Worm (Caenorhabditis elegans): ENCODE results near the gene pkc-2.

DNA sequence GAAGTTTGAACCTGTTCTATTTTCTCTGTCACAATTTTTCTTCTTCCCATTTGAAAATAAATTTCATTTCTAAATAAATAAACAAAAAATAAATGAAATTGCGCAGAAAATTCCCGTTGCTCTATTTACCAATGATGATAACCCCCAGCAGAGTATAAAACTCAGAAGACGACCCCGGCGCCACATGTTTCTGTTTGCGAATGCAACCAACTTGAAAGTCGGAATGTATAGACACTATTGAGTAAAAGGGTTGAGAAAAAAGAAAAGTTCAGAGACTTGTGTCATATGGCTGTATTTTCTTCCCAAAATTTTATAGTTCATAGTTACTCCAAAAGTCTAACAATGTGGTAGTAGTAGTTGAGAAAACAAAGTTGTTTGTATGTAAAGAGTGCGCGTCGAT is 47.1 kb downstream of the pkc-2 start:
- TF ChIP-seq flt-1 (GFP tag; IDR thresholded peaks at IDR 0.05) (no peak), ztf-23 (GFP tag; IDR thresholded peaks at IDR 0.05) (no peak), tab-1 (GFP tag; IDR thresholded peaks at IDR 0.05) (no peak)
